Worm (Caenorhabditis elegans): ENCODE data around the gene F11C1.10.

F11C1.10 gene

DNA sequence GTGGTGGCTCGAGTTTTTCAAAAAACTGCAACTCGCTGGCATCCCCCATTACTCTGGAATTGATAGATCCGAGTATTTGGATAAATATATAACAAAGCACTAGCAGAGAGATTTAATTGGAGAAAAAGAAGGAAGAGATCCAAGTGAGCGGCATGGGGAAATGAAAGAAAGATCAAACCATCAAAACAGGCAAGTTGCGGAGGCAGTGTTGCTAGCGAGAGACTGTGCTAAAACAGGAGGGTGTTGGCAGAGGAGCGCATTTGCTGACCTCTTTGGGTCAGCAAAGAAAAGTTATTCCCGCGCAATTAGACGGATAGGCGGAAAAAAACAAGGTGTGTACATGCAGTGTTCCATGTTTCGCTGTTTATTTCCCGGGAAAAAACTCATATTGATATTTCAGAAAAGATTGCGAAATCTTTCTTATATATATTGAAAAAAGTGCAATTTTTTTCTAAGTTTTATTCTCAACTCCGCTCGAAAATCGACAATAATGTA lies 1.2 kb upstream of the F11C1.10 start, which contains the start of gene ppk-3 (continued):
- TF ChIP-seq nhr-71 (tag; optimal IDR thresholded peaks at IDR 0.05) (peak; percentile 96), snpc-4 (tag; optimal IDR thresholded peaks at IDR 0.05) (peak; percentile 70), sup-37 (GFP tag; optimal IDR thresholded peaks at IDR 0.05) (peak; percentile 56), mab-9 (GFP tag; IDR thresholded peaks at IDR 0.05) (peak; percentile 36), nhr-76 (tag; optimal IDR thresholded peaks at IDR 0.05) (no peak), nhr-47 (tag; optimal IDR thresholded peaks at IDR 0.05) (peak; percentile 88), pax-3 (tag; optimal IDR thresholded peaks at IDR 0.05) (peak; percentile 36), ceh-8 (GFP tag; optimal IDR thresholded peaks at IDR 0.05) (peak; percentile 49), ceh-90 (tag; optimal IDR thresholded peaks at IDR 0.05) (no peak), nhr-12 (tag; optimal IDR thresholded peaks at IDR 0.05) (no peak), rnt-1 (tag; optimal IDR thresholded peaks at IDR 0.05) (peak; percentile 95), sox-4 (tag; optimal IDR thresholded peaks at IDR 0.05) (peak; percentile 33), mep-1 (tag; optimal IDR thresholded peaks at IDR 0.05) (peak; percentile 93), unc-98 (GFP tag; IDR thresholded peaks at IDR 0.05) (no peak), mef-2 (tag; optimal IDR thresholded peaks at IDR 0.05) (no peak), unc-86 (tag; optimal IDR thresholded peaks at IDR 0.05) (peak; percentile 78), nhr-90 (tag; optimal IDR thresholded peaks at IDR 0.05; ENCODE audit: poor library complexity) (peak; percentile 87), unc-130 (tag; optimal IDR thresholded peaks at IDR 0.05) (peak; percentile 79), unc-30 (tag; optimal IDR thresholded peaks at IDR 0.05) (no peak), nhr-19 (GFP tag; conservative IDR thresholded peaks at IDR 0.05) (peak; percentile 91), jun-1 (tag; optimal IDR thresholded peaks at IDR 0.05) (peak; percentile 84), lin-35 (GFP tag; optimal IDR thresholded peaks at IDR 0.05) (peak; percentile 84 to 88), ceh-82 (tag; optimal IDR thresholded peaks at IDR 0.05) (peak; percentile 79 to 88 (median 83)), ztf-11 (tag; optimal IDR thresholded peaks at IDR 0.05) (peak in 1 of 2 experiments; percentile 50), C04F5.9 (tag; optimal IDR thresholded peaks at IDR 0.05) (peak; percentile 59), lsy-2 (tag; optimal IDR thresholded peaks at IDR 0.05) (peak; percentile 78 to 83), hpl-2 (GFP tag; optimal IDR thresholded peaks at IDR 0.05) (peak; percentile 20), F16B12.6 (tag; optimal IDR thresholded peaks at IDR 0.05) (peak; percentile 54), Y116A8C.19 (tag; optimal IDR thresholded peaks at IDR 0.05; ENCODE audit: borderline replicate concordance) (no peak), efl-1 (optimal IDR thresholded peaks at IDR 0.05) (peak; percentile 74 to 85), efl-1 (GFP tag; optimal IDR thresholded peaks at IDR 0.05 in 1 of 2) (peak; percentile 59 to 97), sptf-1 (tag; optimal IDR thresholded peaks at IDR 0.05) (no peak), lin-14 (GFP tag; optimal IDR thresholded peaks at IDR 0.05) (peak; percentile 93), efl-3 (GFP tag; optimal IDR thresholded peaks at IDR 0.05) (no peak), skn-1 (tag; optimal IDR thresholded peaks at IDR 0.05) (peak; percentile 65), ets-5 (GFP tag; IDR thresholded peaks at IDR 0.05) (no peak), hlh-4 (tag; optimal IDR thresholded peaks at IDR 0.05) (no peak), zag-1 (tag; optimal IDR thresholded peaks at IDR 0.05) (no peak), nhr-28 (tag; optimal IDR thresholded peaks at IDR 0.05) (no peak), fkh-8 (tag; optimal IDR thresholded peaks at IDR 0.05) (peak; percentile 74), fkh-4 (tag; optimal IDR thresholded peaks at IDR 0.05; ENCODE audit: borderline replicate concordance) (no peak), irx-1 (tag; optimal IDR thresholded peaks at IDR 0.05) (peak; percentile 81), ceh-63 (GFP tag; optimal IDR thresholded peaks at IDR 0.05) (no peak), nhr-237 (tag; optimal IDR thresholded peaks at IDR 0.05) (peak; percentile 29), tbx-2 (tag; optimal IDR thresholded peaks at IDR 0.05) (peak; percentile 86), ztf-4 (tag; optimal IDR thresholded peaks at IDR 0.05) (peak; percentile 84), nhr-84 (tag; optimal IDR thresholded peaks at IDR 0.05) (no peak), vab-15 (tag; optimal IDR thresholded peaks at IDR 0.05) (peak; percentile 62), lin-15B (tag; optimal IDR thresholded peaks at IDR 0.05) (peak; percentile 68), zip-4 (GFP tag; optimal IDR thresholded peaks at IDR 0.05) (peak; percentile 49), dsc-1 (tag; optimal IDR thresholded peaks at IDR 0.05) (peak; percentile 89), pqm-1 (tag; optimal IDR thresholded peaks at IDR 0.05) (no peak), fkh-10 (GFP tag; optimal IDR thresholded peaks at IDR 0.05) (peak; percentile 40), nhr-11 (tag; optimal IDR thresholded peaks at IDR 0.05) (peak; percentile 67)

Data from whole organism, L1 larva.